Fruit fly (Drosophila melanogaster): ENCODE data around the gene CG13887.

CG13887 gene

dm6 chr3L:802700-803273, 34.9 kb upstream of the CG13887 start:
- TF ChIP-seq gl (tag; optimal IDR thresholded peaks at IDR 0.05), result peak; percentile 89
- peak; percentile 94 for TF ChIP-seq Pif1A (GFP tag; optimal IDR thresholded peaks at IDR 0.05)
- TF ChIP-seq CG34367 (tag; optimal IDR thresholded peaks at IDR 0.05), result peak; percentile 94
- peak; percentile 90 for TF ChIP-seq CG8159 (tag; optimal IDR thresholded peaks at IDR 0.05)
- peak; percentile 34 for TF ChIP-seq EcR (GFP tag; optimal IDR thresholded peaks at IDR 0.05)
- TF ChIP-seq Pif1B (GFP tag; optimal IDR thresholded peaks at IDR 0.05), result peak; percentile 96
- TF ChIP-seq D1 (tag; optimal IDR thresholded peaks at IDR 0.05), result peak; percentile 24
- TF ChIP-seq CG14655 (GFP tag; optimal IDR thresholded peaks at IDR 0.05), result peak; percentile 84
- peak; percentile 88 for TF ChIP-seq CG9948 (tag; optimal IDR thresholded peaks at IDR 0.05)
- peak; percentile 96 for TF ChIP-seq CG15710 (tag; optimal IDR thresholded peaks at IDR 0.05)
- TF ChIP-seq CG17806 (tag; optimal IDR thresholded peaks at IDR 0.05), result peak; percentile 92
- TF ChIP-seq CG8301 (tag; optimal IDR thresholded peaks at IDR 0.05), result peak; percentile 79
- peak; percentile 94 for TF ChIP-seq CG32121 (GFP tag; IDR thresholded peaks at IDR 0.05)
- peak; percentile 98 for TF ChIP-seq fd96Ca (GFP tag; IDR thresholded peaks at IDR 0.05)
- TF ChIP-seq CG10348 (GFP tag; IDR thresholded peaks at IDR 0.05), result peak; percentile 84
- peak; percentile 92 for TF ChIP-seq CG13204 (GFP tag; optimal IDR thresholded peaks at IDR 0.05)
- peak; percentile 98 for TF ChIP-seq Snoo (tag; optimal IDR thresholded peaks at IDR 0.05)
- TF ChIP-seq CG4496 (GFP tag; IDR thresholded peaks at IDR 0.05), result peak; percentile 97
- peak; percentile 94 for TF ChIP-seq rn (GFP tag; IDR thresholded peaks at IDR 0.05)
- TF ChIP-seq CG12605 (GFP tag; IDR thresholded peaks at IDR 0.05), result peak; percentile 94
- TF ChIP-seq Ets98B (GFP tag; IDR thresholded peaks at IDR 0.05), result peak; percentile 96

dm6 chr3L:803951-804350, 33.7 kb upstream of the CG13887 start, which contains the start of gene CG13898:
Gene CG13898, minus strand, starts transcription at chr3L:804051.
- TF ChIP-seq Pif1A (GFP tag; optimal IDR thresholded peaks at IDR 0.05), result no peak
- TF ChIP-seq CG12605 (GFP tag; IDR thresholded peaks at IDR 0.05), result no peak
- TF ChIP-seq gl (tag; optimal IDR thresholded peaks at IDR 0.05), result no peak
- no peak for TF ChIP-seq CG10348 (GFP tag; IDR thresholded peaks at IDR 0.05)
- TF ChIP-seq CG15710 (tag; optimal IDR thresholded peaks at IDR 0.05), result no peak
- no peak for TF ChIP-seq Pif1B (GFP tag; optimal IDR thresholded peaks at IDR 0.05)
- TF ChIP-seq CG4496 (GFP tag; IDR thresholded peaks at IDR 0.05), result no peak
- no peak for TF ChIP-seq CG8159 (tag; optimal IDR thresholded peaks at IDR 0.05)
- TF ChIP-seq Ets98B (GFP tag; IDR thresholded peaks at IDR 0.05), result no peak
- TF ChIP-seq CG8301 (tag; optimal IDR thresholded peaks at IDR 0.05), result no peak
- no peak for TF ChIP-seq rn (GFP tag; IDR thresholded peaks at IDR 0.05)
- no peak for TF ChIP-seq D1 (tag; optimal IDR thresholded peaks at IDR 0.05)
- no peak for TF ChIP-seq CG17806 (tag; optimal IDR thresholded peaks at IDR 0.05)
- TF ChIP-seq fd96Ca (GFP tag; IDR thresholded peaks at IDR 0.05), result no peak
- TF ChIP-seq CG32121 (GFP tag; IDR thresholded peaks at IDR 0.05), result no peak
- TF ChIP-seq CG34367 (tag; optimal IDR thresholded peaks at IDR 0.05), result no peak
- TF ChIP-seq CG14655 (GFP tag; optimal IDR thresholded peaks at IDR 0.05), result no peak

DNA sequence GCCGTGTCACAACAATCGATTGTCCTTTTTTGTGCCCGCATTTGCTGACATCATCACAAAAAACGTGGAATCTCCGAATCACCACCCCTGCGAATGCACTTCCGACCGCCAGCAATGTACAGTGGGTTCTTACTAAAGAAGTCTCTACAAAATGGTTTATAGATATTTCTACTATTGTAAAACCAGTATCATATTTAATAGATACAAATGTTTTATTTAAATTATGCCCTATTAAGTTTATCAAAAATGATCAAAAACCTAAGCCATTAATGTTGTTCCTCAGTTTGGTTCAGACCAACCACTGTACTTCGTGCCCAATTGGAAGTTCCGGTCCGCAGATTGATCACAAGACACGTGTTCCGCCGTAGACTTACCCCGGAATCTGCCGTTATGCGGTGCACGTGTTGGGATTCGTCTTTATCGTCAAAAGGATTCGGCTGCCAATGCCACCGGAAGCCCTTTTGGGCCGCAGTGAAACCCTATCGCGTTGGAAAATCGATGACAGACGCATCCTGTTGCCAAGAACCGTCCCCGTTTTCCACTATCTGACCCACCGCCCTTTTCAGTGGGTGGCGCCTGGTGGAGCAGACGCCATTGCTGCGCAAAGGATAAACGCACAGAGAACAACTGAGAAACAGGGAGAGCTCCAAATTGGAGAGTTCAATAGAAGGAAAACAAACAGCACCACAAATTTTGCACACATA, 33.0 kb upstream of the CG13887 start:
- TF ChIP-seq D1 (tag; optimal IDR thresholded peaks at IDR 0.05) (no peak), CG12605 (GFP tag; IDR thresholded peaks at IDR 0.05) (no peak), rn (GFP tag; IDR thresholded peaks at IDR 0.05) (no peak), CG32121 (GFP tag; IDR thresholded peaks at IDR 0.05) (no peak), CG17806 (tag; optimal IDR thresholded peaks at IDR 0.05) (peak; percentile 44), Pif1B (GFP tag; optimal IDR thresholded peaks at IDR 0.05) (no peak), CG13204 (GFP tag; optimal IDR thresholded peaks at IDR 0.05) (no peak), CG8301 (tag; optimal IDR thresholded peaks at IDR 0.05) (peak; percentile 4), CG4496 (GFP tag; IDR thresholded peaks at IDR 0.05) (peak; percentile 24; the same call in 2 of the 3 replicates), CG14655 (GFP tag; optimal IDR thresholded peaks at IDR 0.05) (peak; percentile 29), CG34367 (tag; optimal IDR thresholded peaks at IDR 0.05) (peak; percentile 3), Pif1A (GFP tag; optimal IDR thresholded peaks at IDR 0.05) (peak; percentile 42), EcR (GFP tag; optimal IDR thresholded peaks at IDR 0.05) (no peak), CG8159 (tag; optimal IDR thresholded peaks at IDR 0.05) (peak; percentile 61), Ets98B (GFP tag; IDR thresholded peaks at IDR 0.05) (no peak), CG9948 (tag; optimal IDR thresholded peaks at IDR 0.05) (peak; percentile 36), CG15710 (tag; optimal IDR thresholded peaks at IDR 0.05) (peak; percentile 34), Snoo (tag; optimal IDR thresholded peaks at IDR 0.05) (no peak), gl (tag; optimal IDR thresholded peaks at IDR 0.05) (no peak), fd96Ca (GFP tag; IDR thresholded peaks at IDR 0.05) (no peak), CG10348 (GFP tag; IDR thresholded peaks at IDR 0.05) (no peak)

- TF ChIP-seq rn (GFP tag; IDR thresholded peaks at IDR 0.05) (peak; percentile 88), CG32121 (GFP tag; IDR thresholded peaks at IDR 0.05) (peak; percentile 94), CG12605 (GFP tag; IDR thresholded peaks at IDR 0.05) (peak; percentile 94), CG17806 (tag; optimal IDR thresholded peaks at IDR 0.05) (peak; percentile 74), CG15710 (tag; optimal IDR thresholded peaks at IDR 0.05) (peak; percentile 56), CG10348 (GFP tag; IDR thresholded peaks at IDR 0.05) (no peak), CG8159 (tag; optimal IDR thresholded peaks at IDR 0.05) (peak; percentile 71), Ets98B (GFP tag; IDR thresholded peaks at IDR 0.05) (peak; percentile 96), CG8301 (tag; optimal IDR thresholded peaks at IDR 0.05) (peak; percentile 94), gl (tag; optimal IDR thresholded peaks at IDR 0.05) (peak; percentile 44), CG9948 (tag; optimal IDR thresholded peaks at IDR 0.05) (peak; percentile 77), CG13204 (GFP tag; optimal IDR thresholded peaks at IDR 0.05) (peak; percentile 16), Pif1A (GFP tag; optimal IDR thresholded peaks at IDR 0.05) (peak; percentile 83), Snoo (tag; optimal IDR thresholded peaks at IDR 0.05) (peak; percentile 46), CG4496 (GFP tag; IDR thresholded peaks at IDR 0.05) (peak; percentile 96), fd96Ca (GFP tag; IDR thresholded peaks at IDR 0.05) (peak; percentile 92), D1 (tag; optimal IDR thresholded peaks at IDR 0.05) (no peak), Pif1B (GFP tag; optimal IDR thresholded peaks at IDR 0.05) (peak; percentile 76), CG14655 (GFP tag; optimal IDR thresholded peaks at IDR 0.05) (peak; percentile 93), CG34367 (tag; optimal IDR thresholded peaks at IDR 0.05) (peak; percentile 66), EcR (GFP tag; optimal IDR thresholded peaks at IDR 0.05) (no peak)
Measured at dm6 chr3L:805642-806218, 31.9 kb upstream of the CG13887 start.
